Fruit fly (Drosophila melanogaster): ENCODE measurements around the gene lsn.

lsn gene

dm6 chr3R:21864992-21865391 is at the start of gene lsn (continued):
- peak; percentile 49 for TF ChIP-seq CG2875 (GFP tag; optimal IDR thresholded peaks at IDR 0.05)
- peak; percentile 55 for TF ChIP-seq CG33557 (GFP tag; optimal IDR thresholded peaks at IDR 0.05)
- TF ChIP-seq Mes4 (GFP tag; optimal IDR thresholded peaks at IDR 0.05): peak; percentile 14
- TF ChIP-seq stc (GFP tag; IDR thresholded peaks at IDR 0.05): 0 out of 2 replicates have a peak, but pooled peaks have one; percentile 11
- peak; percentile 13 for TF ChIP-seq CG3838 (GFP tag; optimal IDR thresholded peaks at IDR 0.05)
- TF ChIP-seq CG12659 (GFP tag; optimal IDR thresholded peaks at IDR 0.05): peak; percentile 36
- peak; percentile 4 for TF ChIP-seq Fer3 (tag; optimal IDR thresholded peaks at IDR 0.05)
- peak; percentile 20 for TF ChIP-seq nerfin-1 (tag; optimal IDR thresholded peaks at IDR 0.05)
- peak; percentile 13 for TF ChIP-seq ac (GFP tag; optimal IDR thresholded peaks at IDR 0.05)
- peak; percentile 38 for TF ChIP-seq odd (GFP tag; optimal IDR thresholded peaks at IDR 0.05)
- TF ChIP-seq gem (tag; optimal IDR thresholded peaks at IDR 0.05): peak; percentile 39
- peak; percentile 37 for TF ChIP-seq CG2678 (tag; optimal IDR thresholded peaks at IDR 0.05)
- TF ChIP-seq CG17912 (GFP tag; optimal IDR thresholded peaks at IDR 0.05): peak; percentile 27
- TF ChIP-seq Nf-YC (tag; optimal IDR thresholded peaks at IDR 0.05): no peak
- TF ChIP-seq CG34376 (GFP tag; optimal IDR thresholded peaks at IDR 0.05): peak; percentile 37
- no peak for TF ChIP-seq Tbp (GFP tag; optimal IDR thresholded peaks at IDR 0.05)
- no peak for TF ChIP-seq vvl (GFP tag; IDR thresholded peaks at IDR 0.05)
- peak; percentile 71 for TF ChIP-seq PHDP (tag; optimal IDR thresholded peaks at IDR 0.05)
- TF ChIP-seq Nf-YB (GFP tag; optimal IDR thresholded peaks at IDR 0.05): peak; percentile 13
- TF ChIP-seq tap (tag; optimal IDR thresholded peaks at IDR 0.05): no peak
- TF ChIP-seq grn (GFP tag; optimal IDR thresholded peaks at IDR 0.05): peak; percentile 23
- peak; percentile 51 for TF ChIP-seq CG15514 (GFP tag; optimal IDR thresholded peaks at IDR 0.05)
- no peak for TF ChIP-seq fu2 (GFP tag; optimal IDR thresholded peaks at IDR 0.05)
- no peak for TF ChIP-seq Lim3 (GFP tag; IDR thresholded peaks at IDR 0.05)
- TF ChIP-seq lbe (GFP tag; optimal IDR thresholded peaks at IDR 0.05): peak; percentile 6
- no peak for TF ChIP-seq gce (GFP tag; IDR thresholded peaks at IDR 0.05)
- TF ChIP-seq Taf1 (GFP tag; IDR thresholded peaks at IDR 0.05): no peak
- TF ChIP-seq Hmr (GFP tag; optimal IDR thresholded peaks at IDR 0.05): peak; percentile 11
- peak; percentile 85 for TF ChIP-seq Dp (GFP tag; optimal IDR thresholded peaks at IDR 0.05)
- TF ChIP-seq Sox102F (GFP tag; optimal IDR thresholded peaks at IDR 0.05): peak; percentile 61
- peak; percentile 1 for TF ChIP-seq YL-1 (GFP tag; optimal IDR thresholded peaks at IDR 0.05)
- TF ChIP-seq twi (tag; optimal IDR thresholded peaks at IDR 0.05): peak; percentile 15
- TF ChIP-seq CG15269 (tag; optimal IDR thresholded peaks at IDR 0.05): peak; percentile 19
- TF ChIP-seq Dfd (GFP tag; optimal IDR thresholded peaks at IDR 0.05): no peak
- peak; percentile 31 for TF ChIP-seq grau (tag; optimal IDR thresholded peaks at IDR 0.05)
- TF ChIP-seq CG18619 (GFP tag; optimal IDR thresholded peaks at IDR 0.05): no peak
- no peak for TF ChIP-seq bowl (GFP tag; IDR thresholded peaks at IDR 0.05)
- TF ChIP-seq eyg (GFP tag; optimal IDR thresholded peaks at IDR 0.05): no peak
- 0 out of 2 replicates have a peak, but pooled peaks have one; percentile 30 for TF ChIP-seq Atf6 (GFP tag; IDR thresholded peaks at IDR 0.05)
- no peak for TF ChIP-seq row (GFP tag; IDR thresholded peaks at IDR 0.05)
- TF ChIP-seq Chrac-16 (GFP tag; optimal IDR thresholded peaks at IDR 0.05): no peak
- TF ChIP-seq CrebB (tag; optimal IDR thresholded peaks at IDR 0.05): peak; percentile 35
- TF ChIP-seq bsh (GFP tag; optimal IDR thresholded peaks at IDR 0.05): peak in 1 of 2 experiments; percentile 72
- peak in 1 of 3 experiments; percentile 31 for TF ChIP-seq lola (GFP tag; optimal IDR thresholded peaks at IDR 0.05)
- peak; percentile 42 for TF ChIP-seq lab (GFP tag; optimal IDR thresholded peaks at IDR 0.05)
- TF ChIP-seq bbx (GFP tag; IDR thresholded peaks at IDR 0.05; ENCODE audit: partially characterized antibody): no peak
- TF ChIP-seq sens (GFP tag): peak; percentile 49
- TF ChIP-seq ATbp (GFP tag; optimal IDR thresholded peaks at IDR 0.05): peak; percentile 37
- peak; percentile 48 for TF ChIP-seq Meics (GFP tag; optimal IDR thresholded peaks at IDR 0.05)
- TF ChIP-seq Lhr (GFP tag; optimal IDR thresholded peaks at IDR 0.05): peak; percentile 2
